Worm (Caenorhabditis elegans): Measurements from ENCODE around the gene cwf-19L1.

Gene cwf-19L1

ce11 chrV:6095829-6096228, 11.8 kb upstream of the cwf-19L1 start, which contains the start of gene Y38A10A.7:
Gene Y38A10A.7, plus strand, starts transcription at chrV:6096197.
- TF ChIP-seq peb-1 (tag; optimal IDR thresholded peaks at IDR 0.05) (no peak), C34F6.9 (tag; optimal IDR thresholded peaks at IDR 0.05) (peak; percentile 61), unc-55 (GFP tag; optimal IDR thresholded peaks at IDR 0.05) (peak; percentile 36), gmeb-1 (tag; optimal IDR thresholded peaks at IDR 0.05) (peak; percentile 8), lsy-2 (tag; optimal IDR thresholded peaks at IDR 0.05) (peak in 1 of 2 experiments; percentile 47), lin-39 (tag; optimal IDR thresholded peaks at IDR 0.05) (no peak), crh-2 (tag; optimal IDR thresholded peaks at IDR 0.05) (peak; percentile 9)

- TF ChIP-seq ztf-4 (tag; optimal IDR thresholded peaks at IDR 0.05): no peak
- no peak for TF ChIP-seq unc-39 (tag; optimal IDR thresholded peaks at IDR 0.05)
- no peak for TF ChIP-seq nhr-23 (tag; optimal IDR thresholded peaks at IDR 0.05)
- no peak for TF ChIP-seq mbf-1 (tag; optimal IDR thresholded peaks at IDR 0.05)
- no peak for TF ChIP-seq nhr-10 (tag; optimal IDR thresholded peaks at IDR 0.05)
- no peak for TF ChIP-seq egl-27 (tag; optimal IDR thresholded peaks at IDR 0.05)
- no peak for TF ChIP-seq R02D3.7 (tag; optimal IDR thresholded peaks at IDR 0.05)
- no peak for TF ChIP-seq skn-1 (tag; optimal IDR thresholded peaks at IDR 0.05)
- TF ChIP-seq zag-1 (tag; optimal IDR thresholded peaks at IDR 0.05): no peak
- TF ChIP-seq ZK546.5 (tag; optimal IDR thresholded peaks at IDR 0.05): no peak
- TF ChIP-seq fos-1 (tag; optimal IDR thresholded peaks at IDR 0.05): no peak
These were observed 11.0 kb upstream of the cwf-19L1 start, which contains the start of gene smut-1 for ce11 chrV:6096559-6097155. Gene smut-1, plus strand, starts transcription at chrV:6097105.

DNA sequence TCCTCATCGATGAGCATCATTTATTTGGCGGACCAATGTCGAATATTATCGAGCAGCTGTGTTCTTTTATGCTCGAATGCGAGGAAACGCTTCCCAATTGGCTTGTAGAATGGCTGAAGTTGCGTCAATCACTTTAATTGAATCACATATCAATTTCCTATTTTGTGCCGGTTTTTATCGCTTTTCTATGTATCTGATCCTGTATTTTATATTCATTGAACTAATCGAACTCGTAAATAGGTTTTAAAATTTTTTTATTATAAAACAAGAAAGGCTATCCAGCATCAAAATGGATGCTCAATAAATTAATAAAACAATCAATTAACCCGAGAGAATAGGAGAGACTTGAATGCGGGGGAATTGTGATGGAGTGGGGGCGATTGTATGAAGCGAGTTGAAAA, 8.9 kb upstream of the cwf-19L1 start:
- TF ChIP-seq gmeb-1 (tag; optimal IDR thresholded peaks at IDR 0.05) (peak; percentile 28), peb-1 (tag; optimal IDR thresholded peaks at IDR 0.05) (no peak), lin-11 (tag; optimal IDR thresholded peaks at IDR 0.05) (no peak), sma-9 (GFP tag; optimal IDR thresholded peaks at IDR 0.05) (peak; percentile 22), sma-9 (tag; optimal IDR thresholded peaks at IDR 0.05) (no peak), ceh-82 (tag; optimal IDR thresholded peaks at IDR 0.05) (no peak), nhr-237 (tag; optimal IDR thresholded peaks at IDR 0.05) (no peak), lsy-2 (tag; optimal IDR thresholded peaks at IDR 0.05) (peak in 1 of 2 experiments; percentile 39), nhr-23 (tag; optimal IDR thresholded peaks at IDR 0.05) (no peak), fos-1 (tag; optimal IDR thresholded peaks at IDR 0.05) (no peak), nhr-12 (tag; optimal IDR thresholded peaks at IDR 0.05) (no peak), crh-2 (tag; optimal IDR thresholded peaks at IDR 0.05) (peak; percentile 51), unc-55 (GFP tag; optimal IDR thresholded peaks at IDR 0.05) (no peak), nhr-11 (tag; optimal IDR thresholded peaks at IDR 0.05) (peak; percentile 4), ama-1 (optimal IDR thresholded peaks at IDR 0.05) (peak; percentile 58), nhr-21 (tag; optimal IDR thresholded peaks at IDR 0.05) (no peak), elt-3 (tag; optimal IDR thresholded peaks at IDR 0.05) (no peak), lin-13 (GFP tag; optimal IDR thresholded peaks at IDR 0.05) (no peak)

- no peak for TF ChIP-seq nhr-237 (tag; optimal IDR thresholded peaks at IDR 0.05)
- no peak for TF ChIP-seq Y55F3AM.14 (GFP tag; optimal IDR thresholded peaks at IDR 0.05)
- TF ChIP-seq lin-39 (tag; optimal IDR thresholded peaks at IDR 0.05): no peak
- no peak for TF ChIP-seq elt-3 (tag; optimal IDR thresholded peaks at IDR 0.05)
- no peak for TF ChIP-seq lsy-2 (tag; optimal IDR thresholded peaks at IDR 0.05)
- TF ChIP-seq R02D3.7 (tag; optimal IDR thresholded peaks at IDR 0.05): no peak
- no peak for TF ChIP-seq unc-55 (GFP tag; optimal IDR thresholded peaks at IDR 0.05)
- no peak for TF ChIP-seq nhr-25 (tag; optimal IDR thresholded peaks at IDR 0.05)
- no peak for TF ChIP-seq ztf-11 (tag; optimal IDR thresholded peaks at IDR 0.05)
- TF ChIP-seq sma-3 (GFP tag; optimal IDR thresholded peaks at IDR 0.05): no peak
- no peak for TF ChIP-seq mab-5 (tag; optimal IDR thresholded peaks at IDR 0.05)
- TF ChIP-seq ceh-16 (tag; optimal IDR thresholded peaks at IDR 0.05): no peak
These were observed 8.0 kb upstream of the cwf-19L1 start for ce11 chrV:6099634-6100033.

- peak; percentile 46 for TF ChIP-seq nhr-10 (tag; optimal IDR thresholded peaks at IDR 0.05)
- peak; percentile 67 for TF ChIP-seq ceh-16 (tag; optimal IDR thresholded peaks at IDR 0.05)
- peak; percentile 79 for TF ChIP-seq unc-55 (GFP tag; optimal IDR thresholded peaks at IDR 0.05)
- peak; percentile 89 for TF ChIP-seq sem-4 (tag; optimal IDR thresholded peaks at IDR 0.05)
- TF ChIP-seq ama-1 (optimal IDR thresholded peaks at IDR 0.05): peak; percentile 79
- TF ChIP-seq crh-2 (tag; optimal IDR thresholded peaks at IDR 0.05): peak; percentile 100
- no peak for TF ChIP-seq nhr-237 (tag; optimal IDR thresholded peaks at IDR 0.05)
- peak; percentile 61 for TF ChIP-seq skn-1 (tag; optimal IDR thresholded peaks at IDR 0.05)
- TF ChIP-seq sma-9 (GFP tag; optimal IDR thresholded peaks at IDR 0.05): peak; percentile 77
- TF ChIP-seq sma-9 (tag; optimal IDR thresholded peaks at IDR 0.05): no peak
- TF ChIP-seq nhr-23 (tag; optimal IDR thresholded peaks at IDR 0.05): no peak
- TF ChIP-seq ZK546.5 (tag; optimal IDR thresholded peaks at IDR 0.05): no peak
- TF ChIP-seq lin-11 (tag; optimal IDR thresholded peaks at IDR 0.05): peak; percentile 90
- peak; percentile 88 for TF ChIP-seq nhr-21 (tag; optimal IDR thresholded peaks at IDR 0.05)
- no peak for TF ChIP-seq elt-1 (tag; optimal IDR thresholded peaks at IDR 0.05)
- peak; percentile 57 for TF ChIP-seq snpc-4 (tag; optimal IDR thresholded peaks at IDR 0.05)
- peak; percentile 89 to 95 for TF ChIP-seq lsy-2 (tag; optimal IDR thresholded peaks at IDR 0.05)
- TF ChIP-seq nhr-129 (tag; optimal IDR thresholded peaks at IDR 0.05): peak; percentile 93
- TF ChIP-seq F13H6.1 (tag; optimal IDR thresholded peaks at IDR 0.05): peak; percentile 90
- peak; percentile 58 for TF ChIP-seq nhr-77 (tag; optimal IDR thresholded peaks at IDR 0.05)
- TF ChIP-seq fos-1 (tag; optimal IDR thresholded peaks at IDR 0.05): peak; percentile 76
- peak; percentile 95 for TF ChIP-seq lin-13 (GFP tag; optimal IDR thresholded peaks at IDR 0.05)
- peak; percentile 60 for TF ChIP-seq zag-1 (tag; optimal IDR thresholded peaks at IDR 0.05)
- no peak for TF ChIP-seq blmp-1 (tag; optimal IDR thresholded peaks at IDR 0.05; ENCODE audit: insufficient read depth)
These were observed 7.1 kb upstream of the cwf-19L1 start, which contains the start of gene crt-1 for ce11 chrV:6100492-6101004. Gene crt-1, minus strand, starts transcription at chrV:6100542.
